Fruit fly (Drosophila melanogaster): ENCODE measurements around the gene Tcs4.
A peak's percentile ranks its signal among the peaks of the same experiment; 100 is the strongest.

Tcs4 gene

dm6 chrX:19666991-19667409, 34.6 kb downstream of the Tcs4 start, which contains the start of gene Zw:
Zw (plus strand) TSS chrX:19667252.
- 0 out of 2 replicates have a peak, but pooled peaks have one; percentile 34 for TF ChIP-seq rn (GFP tag; IDR thresholded peaks at IDR 0.05)
- peak; percentile 14 for TF ChIP-seq Pif1B (GFP tag; optimal IDR thresholded peaks at IDR 0.05)
- TF ChIP-seq D1 (tag; optimal IDR thresholded peaks at IDR 0.05): no peak
- peak; percentile 25; the same call in 1 of the 2 replicates for TF ChIP-seq CG32121 (GFP tag; IDR thresholded peaks at IDR 0.05)
- TF ChIP-seq gl (tag; optimal IDR thresholded peaks at IDR 0.05): no peak
- no peak for TF ChIP-seq CG12605 (GFP tag; IDR thresholded peaks at IDR 0.05)
- TF ChIP-seq fd96Ca (GFP tag; IDR thresholded peaks at IDR 0.05): peak; percentile 74
- peak; percentile 36 for TF ChIP-seq CG8301 (tag; optimal IDR thresholded peaks at IDR 0.05)
- no peak for TF ChIP-seq CG10348 (GFP tag; IDR thresholded peaks at IDR 0.05)
- TF ChIP-seq Snoo (tag; optimal IDR thresholded peaks at IDR 0.05): peak; percentile 40
- peak; percentile 28 for TF ChIP-seq EcR (GFP tag; optimal IDR thresholded peaks at IDR 0.05)
- TF ChIP-seq CG8159 (tag; optimal IDR thresholded peaks at IDR 0.05): peak; percentile 45
- TF ChIP-seq CG9948 (tag; optimal IDR thresholded peaks at IDR 0.05): peak; percentile 26
- peak; percentile 38 for TF ChIP-seq CG17806 (tag; optimal IDR thresholded peaks at IDR 0.05)
- TF ChIP-seq CG34367 (tag; optimal IDR thresholded peaks at IDR 0.05): peak; percentile 29
- peak; percentile 36 for TF ChIP-seq CG15710 (tag; optimal IDR thresholded peaks at IDR 0.05)
- TF ChIP-seq CG13204 (GFP tag; optimal IDR thresholded peaks at IDR 0.05): peak; percentile 95
- TF ChIP-seq CG4496 (GFP tag; IDR thresholded peaks at IDR 0.05): peak; percentile 75
- TF ChIP-seq Ets98B (GFP tag; IDR thresholded peaks at IDR 0.05): peak; percentile 72
- peak; percentile 67 for TF ChIP-seq Pif1A (GFP tag; optimal IDR thresholded peaks at IDR 0.05)
- peak; percentile 52 for TF ChIP-seq CG14655 (GFP tag; optimal IDR thresholded peaks at IDR 0.05)

dm6 chrX:19665684-19666141, 35.8 kb downstream of the Tcs4 start:
- TF ChIP-seq CG12605 (GFP tag; IDR thresholded peaks at IDR 0.05): peak; percentile 50
- peak; percentile 61; the same call in 1 of the 2 replicates for TF ChIP-seq Ets98B (GFP tag; IDR thresholded peaks at IDR 0.05)
- TF ChIP-seq CG8301 (tag; optimal IDR thresholded peaks at IDR 0.05): peak; percentile 11
- 0 out of 2 replicates have a peak, but pooled peaks have one; percentile 27 for TF ChIP-seq rn (GFP tag; IDR thresholded peaks at IDR 0.05)
- no peak for TF ChIP-seq CG9948 (tag; optimal IDR thresholded peaks at IDR 0.05)
- no peak for TF ChIP-seq gl (tag; optimal IDR thresholded peaks at IDR 0.05)
- TF ChIP-seq CG32121 (GFP tag; IDR thresholded peaks at IDR 0.05): peak; percentile 48; the same call in 1 of the 2 replicates
- peak; percentile 15 for TF ChIP-seq CG15710 (tag; optimal IDR thresholded peaks at IDR 0.05)
- TF ChIP-seq CG4496 (GFP tag; IDR thresholded peaks at IDR 0.05): peak; percentile 72
- TF ChIP-seq CG10348 (GFP tag; IDR thresholded peaks at IDR 0.05): no peak
- TF ChIP-seq CG8159 (tag; optimal IDR thresholded peaks at IDR 0.05): peak; percentile 32
- no peak for TF ChIP-seq CG17806 (tag; optimal IDR thresholded peaks at IDR 0.05)
- TF ChIP-seq Pif1B (GFP tag; optimal IDR thresholded peaks at IDR 0.05): peak; percentile 6
- no peak for TF ChIP-seq Pif1A (GFP tag; optimal IDR thresholded peaks at IDR 0.05)
- TF ChIP-seq Snoo (tag; optimal IDR thresholded peaks at IDR 0.05): peak; percentile 43
- TF ChIP-seq fd96Ca (GFP tag; IDR thresholded peaks at IDR 0.05): peak; percentile 74
- peak; percentile 77 for TF ChIP-seq CG13204 (GFP tag; optimal IDR thresholded peaks at IDR 0.05)
- TF ChIP-seq EcR (GFP tag; optimal IDR thresholded peaks at IDR 0.05): peak; percentile 46
- TF ChIP-seq CG34367 (tag; optimal IDR thresholded peaks at IDR 0.05): no peak
- TF ChIP-seq D1 (tag; optimal IDR thresholded peaks at IDR 0.05): no peak
- TF ChIP-seq CG14655 (GFP tag; optimal IDR thresholded peaks at IDR 0.05): peak; percentile 36

dm6 chrX:19663859-19664728, 37.5 kb downstream of the Tcs4 start, which contains the start of the genes CG14223 and Ssu72:
CG14223 (minus strand) TSS chrX:19663971.
Ssu72 (plus strand) TSS chrX:19664561.
- TF ChIP-seq gl (tag; optimal IDR thresholded peaks at IDR 0.05) (no peak), fd96Ca (GFP tag; IDR thresholded peaks at IDR 0.05) (no peak), CG4496 (GFP tag; IDR thresholded peaks at IDR 0.05) (no peak), CG10348 (GFP tag; IDR thresholded peaks at IDR 0.05) (no peak), CG14655 (GFP tag; optimal IDR thresholded peaks at IDR 0.05) (no peak), rn (GFP tag; IDR thresholded peaks at IDR 0.05) (no peak), CG8159 (tag; optimal IDR thresholded peaks at IDR 0.05) (no peak), CG9948 (tag; optimal IDR thresholded peaks at IDR 0.05) (no peak), Snoo (tag; optimal IDR thresholded peaks at IDR 0.05) (no peak), D1 (tag; optimal IDR thresholded peaks at IDR 0.05) (no peak)

- TF ChIP-seq CG4496 (GFP tag; IDR thresholded peaks at IDR 0.05) (no peak), CG13204 (GFP tag; optimal IDR thresholded peaks at IDR 0.05) (peak; percentile 25), Snoo (tag; optimal IDR thresholded peaks at IDR 0.05) (peak; percentile 53), Ets98B (GFP tag; IDR thresholded peaks at IDR 0.05) (no peak), CG10348 (GFP tag; IDR thresholded peaks at IDR 0.05) (no peak), CG8301 (tag; optimal IDR thresholded peaks at IDR 0.05) (peak; percentile 52), EcR (GFP tag; optimal IDR thresholded peaks at IDR 0.05) (peak; percentile 72), CG14655 (GFP tag; optimal IDR thresholded peaks at IDR 0.05) (no peak), CG34367 (tag; optimal IDR thresholded peaks at IDR 0.05) (peak; percentile 22), CG8159 (tag; optimal IDR thresholded peaks at IDR 0.05) (peak; percentile 72), CG17806 (tag; optimal IDR thresholded peaks at IDR 0.05) (peak; percentile 15), fd96Ca (GFP tag; IDR thresholded peaks at IDR 0.05) (no peak), CG9948 (tag; optimal IDR thresholded peaks at IDR 0.05) (peak; percentile 48), Pif1A (GFP tag; optimal IDR thresholded peaks at IDR 0.05) (peak; percentile 16), CG15710 (tag; optimal IDR thresholded peaks at IDR 0.05) (peak; percentile 54), Pif1B (GFP tag; optimal IDR thresholded peaks at IDR 0.05) (peak; percentile 51)
Observed at dm6 chrX:19663196-19663858, 38.2 kb downstream of the Tcs4 start.

All from whole organism, pupa.